Worm (Caenorhabditis elegans) whole organism, early embryonic: ENCODE data around the gene Y44A6D.5.

Experiments
- B0310.2 ChIP-seq: sonication (generic microtip); optimal IDR thresholded peaks from 2 replicates; lab custom pipeline; 2016; ENCODE audit warnings: mild to moderate bottlenecking, missing genetic modification characterization, missing compliant biosample characterization
- F13C5.2 ChIP-seq: sonication (generic microtip); optimal IDR thresholded peaks from 2 replicates; lab custom pipeline; 2017; ENCODE audit warnings: mild to moderate bottlenecking, missing genetic modification characterization, inconsistent platforms, missing compliant biosample characterization
- aly-1 ChIP-seq: sonication (generic microtip); optimal IDR thresholded peaks from 2 replicates; lab custom pipeline; 2016; ENCODE audit warnings: missing genetic modification characterization, missing compliant biosample characterization
- ama-1 ChIP-seq: fragments of 150-350 bp; optimal IDR thresholded peaks from 2 replicates; lab custom pipeline; 2014
- ceh-13 ChIP-seq: fragments of 200-800 bp; sonication (Bioruptor generic); optimal IDR thresholded peaks from 2 replicates; lab custom pipeline; 2018; ENCODE audit warnings: mild to moderate bottlenecking, missing genetic modification characterization, missing compliant biosample characterization
- ceh-36 ChIP-seq: sonication (generic microtip); optimal IDR thresholded peaks from 2 replicates; lab custom pipeline; 2016; ENCODE audit warnings: missing genetic modification characterization, inconsistent platforms, missing compliant biosample characterization
- ets-7 ChIP-seq: sonication (generic microtip); optimal IDR thresholded peaks from 2 replicates; lab custom pipeline; 2016; ENCODE audit warnings: missing genotype, missing genetic modification characterization, missing compliant biosample characterization
- flt-1 ChIP-seq: fragments of 200-800 bp; sonication (Bioruptor generic); IDR thresholded peaks from 2 replicates; pipeline ENCODE4 v1.3.6; 2022; ENCODE audit warnings: missing genetic modification characterization, missing compliant biosample characterization
- hmbx-1 ChIP-seq: sonication (generic microtip); optimal IDR thresholded peaks from 2 replicates; lab custom pipeline; 2016; ENCODE audit warnings: mild to moderate bottlenecking, missing genetic modification characterization, missing compliant biosample characterization
- hmg-4 ChIP-seq: fragments of 200-800 bp; sonication (Bioruptor generic); optimal IDR thresholded peaks from 2 replicates; lab custom pipeline; 2018; ENCODE audit warnings: mild to moderate bottlenecking, missing genetic modification characterization, missing compliant biosample characterization
- hnd-1 ChIP-seq: sonication (generic microtip); optimal IDR thresholded peaks from 2 replicates; lab custom pipeline; 2016; ENCODE audit warnings: missing genetic modification characterization, missing compliant biosample characterization
- pes-1 ChIP-seq: fragments of 200-800 bp; sonication (Bioruptor generic); IDR thresholded peaks from 2 replicates; pipeline ENCODE4 v1.3.6; 2022; ENCODE audit warnings: missing genetic modification reagents, missing genetic modification characterization, missing compliant biosample characterization
- scrt-1 ChIP-seq: fragments of 200-800 bp; sonication (Bioruptor generic); IDR thresholded peaks from 2 replicates; pipeline ENCODE4 v1.3.6; 2022; ENCODE audit warnings: missing genetic modification characterization, missing compliant biosample characterization
- sea-1 ChIP-seq: fragments of 200-800 bp; sonication (Bioruptor generic); conservative IDR thresholded peaks from 2 replicates; pipeline ENCODE4 v1.3.6; 2022; ENCODE audit warnings: missing genetic modification characterization, missing compliant biosample characterization
- tbx-11 ChIP-seq: fragments of 200-800 bp; sonication (Bioruptor generic); IDR thresholded peaks from 2 replicates; pipeline ENCODE4 v1.3.6; 2022; ENCODE audit warnings: missing genetic modification characterization, missing compliant biosample characterization
- tbx-37 ChIP-seq: fragments of 200-800 bp; sonication (Bioruptor generic); conservative IDR thresholded peaks from 2 replicates; pipeline ENCODE4 v1.3.6; 2022; ENCODE audit warnings: missing genetic modification reagents, missing genetic modification characterization, missing compliant biosample characterization
- tra-4 ChIP-seq: sonication (generic microtip); optimal IDR thresholded peaks from 2 replicates; lab custom pipeline; 2017; ENCODE audit warnings: missing genetic modification characterization, missing compliant biosample characterization

The Y44A6D.5 gene

DNA sequence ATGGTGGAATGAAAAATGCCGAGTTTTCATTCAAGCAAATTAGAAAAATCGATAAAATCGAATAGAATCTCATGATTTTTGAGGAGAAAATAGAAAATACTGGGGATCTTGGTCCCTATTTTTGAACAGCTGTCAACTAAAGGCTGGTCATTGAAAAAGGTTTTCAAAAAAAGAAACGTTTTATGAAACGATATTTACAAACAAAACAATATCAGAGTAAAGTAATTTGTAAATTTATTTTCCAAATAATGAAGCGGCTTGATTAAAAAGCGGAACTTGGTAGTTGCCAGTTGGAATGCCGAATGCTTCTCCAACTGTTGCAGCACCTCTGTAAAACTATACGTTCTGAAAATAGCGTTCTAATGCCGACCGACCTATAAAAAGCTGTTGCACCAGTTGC is 29.2 kb downstream of the Y44A6D.5 start, which contains the start of gene F38A6.5:
F38A6.5 (minus strand) TSS at position 101 of the 400 bp plus-strand sequence.
- TF ChIP-seq sea-1 (GFP tag; lab: Robert Waterston, UW): no peak
- no peak for TF ChIP-seq tra-4 (tag; lab: Kevin White, UChicago)
- no peak for TF ChIP-seq F13C5.2
- TF ChIP-seq aly-1: no peak
- no peak for TF ChIP-seq ceh-36 (tag; lab: Kevin White, UChicago)
- no peak for TF ChIP-seq B0310.2 (tag; lab: Kevin White, UChicago)
- TF ChIP-seq hmg-4: no peak
- no peak for TF ChIP-seq flt-1 (GFP tag; lab: Robert Waterston, UW)
- no peak for TF ChIP-seq scrt-1 (GFP tag; lab: Robert Waterston, UW)
- TF ChIP-seq ets-7 (tag; lab: Kevin White, UChicago): no peak
- no peak for TF ChIP-seq ceh-13 (GFP tag; lab: Kevin White, UChicago)
- TF ChIP-seq hnd-1 (tag; lab: Kevin White, UChicago): no peak
- no peak for TF ChIP-seq pes-1 (GFP tag; lab: Robert Waterston, UW)
- no peak for TF ChIP-seq ama-1 (lab: Kevin White, UChicago)
- no peak for TF ChIP-seq hmbx-1
- no peak for TF ChIP-seq tbx-11 (GFP tag; lab: Robert Waterston, UW)
- TF ChIP-seq tbx-37 (GFP tag; lab: Robert Waterston, UW): no peak

DNA sequence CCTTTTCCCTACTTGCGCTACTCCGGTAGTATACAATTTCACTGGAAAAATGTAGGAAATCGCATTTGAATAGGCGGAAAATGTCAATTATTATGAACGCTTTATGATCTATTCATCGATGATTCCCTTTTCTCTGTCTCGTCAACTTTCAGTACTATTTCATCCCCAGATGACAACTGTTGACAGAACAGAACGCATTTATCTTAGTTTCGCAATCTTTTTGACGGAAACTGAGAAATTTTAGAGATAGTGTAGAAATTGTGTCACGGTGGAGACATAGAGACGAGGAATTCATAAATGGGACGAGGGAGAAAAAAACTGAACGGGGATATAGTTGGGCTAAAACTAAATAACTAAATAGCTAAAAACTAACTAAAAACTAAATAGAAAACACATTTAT is 31.1 kb downstream of the Y44A6D.5 start:
- no peak for TF ChIP-seq ceh-13 (GFP tag; lab: Kevin White, UChicago)

DNA sequence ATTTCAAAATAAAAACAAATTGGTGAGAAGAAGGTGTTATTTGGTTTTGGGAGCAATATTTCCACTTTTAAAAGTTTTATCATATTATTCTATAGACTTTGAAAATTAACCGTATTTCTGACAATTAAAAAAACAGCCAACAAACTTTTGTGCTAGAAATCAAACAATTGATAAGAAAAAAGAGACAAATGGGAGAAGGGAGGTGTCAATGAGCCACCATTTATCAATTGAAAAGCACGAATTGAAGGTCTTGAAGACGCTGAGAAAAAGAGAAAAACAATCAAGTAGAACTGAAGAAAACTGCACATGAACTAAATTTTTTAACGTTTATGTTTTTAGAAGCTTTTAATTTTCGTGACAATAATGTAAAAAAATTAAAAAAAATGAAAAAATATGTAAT is 32.0 kb downstream of the Y44A6D.5 start:
- no peak for TF ChIP-seq hmg-4
- TF ChIP-seq ets-7 (tag; lab: Kevin White, UChicago): no peak
- TF ChIP-seq ceh-13 (GFP tag; lab: Kevin White, UChicago): no peak
- no peak for TF ChIP-seq flt-1 (GFP tag; lab: Robert Waterston, UW)
- no peak for TF ChIP-seq aly-1
- TF ChIP-seq ceh-36 (tag; lab: Kevin White, UChicago): no peak
- no peak for TF ChIP-seq F13C5.2
- TF ChIP-seq pes-1 (GFP tag; lab: Robert Waterston, UW): no peak
- TF ChIP-seq B0310.2 (tag; lab: Kevin White, UChicago): no peak
- no peak for TF ChIP-seq tra-4 (tag; lab: Kevin White, UChicago)
- TF ChIP-seq scrt-1 (GFP tag; lab: Robert Waterston, UW): no peak

DNA sequence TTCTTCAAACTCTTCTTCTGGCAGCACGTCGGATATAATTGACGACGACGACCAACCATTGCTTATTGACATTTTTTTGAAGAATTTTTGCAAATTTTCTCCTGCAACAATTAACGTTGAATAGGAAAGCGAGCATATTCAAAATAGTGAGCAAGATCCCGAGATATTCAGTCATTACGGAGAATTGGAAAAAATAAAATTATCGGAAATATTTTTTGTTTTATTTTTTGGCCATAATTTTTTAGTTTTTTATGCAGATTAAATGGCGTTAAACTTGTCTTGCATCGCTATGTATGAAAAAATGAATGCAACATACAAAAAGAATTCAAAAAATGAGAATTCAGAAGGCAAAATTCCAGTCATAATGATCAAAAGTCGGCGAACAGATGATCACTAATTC is 32.7 kb downstream of the Y44A6D.5 start, which contains the start of gene elp-1:
elp-1 (minus strand) TSS at position 101 of the 400 bp plus-strand sequence.
- TF ChIP-seq hmbx-1 (no peak), tra-4 (tag; lab: Kevin White, UChicago) (no peak), tbx-11 (GFP tag; lab: Robert Waterston, UW) (no peak)

DNA sequence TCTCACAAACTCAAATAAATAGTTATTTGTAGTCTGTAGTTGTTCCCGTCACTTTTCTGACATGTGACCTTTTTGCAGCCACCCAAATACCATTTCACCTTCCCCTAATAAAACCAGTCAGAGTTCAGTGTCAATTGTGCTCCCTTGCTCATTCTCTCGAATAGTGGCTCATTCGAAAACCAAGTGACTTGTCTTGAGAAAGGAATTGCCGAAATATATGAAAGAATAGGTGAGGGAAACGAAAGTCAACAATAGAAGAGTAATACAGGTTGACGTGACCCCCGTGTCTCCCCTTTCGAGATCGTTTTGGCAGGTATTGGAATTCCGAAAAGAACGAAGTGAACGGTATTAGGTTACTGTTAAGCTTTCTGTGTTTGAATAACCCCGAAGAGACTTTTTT is 39.6 kb downstream of the Y44A6D.5 start:
- no peak for TF ChIP-seq flt-1 (GFP tag; lab: Robert Waterston, UW)
- no peak for TF ChIP-seq ceh-36 (tag; lab: Kevin White, UChicago)
- no peak for TF ChIP-seq tbx-11 (GFP tag; lab: Robert Waterston, UW)
- TF ChIP-seq sea-1 (GFP tag; lab: Robert Waterston, UW): no peak
- no peak for TF ChIP-seq aly-1
- no peak for TF ChIP-seq hmg-4
- no peak for TF ChIP-seq scrt-1 (GFP tag; lab: Robert Waterston, UW)
- no peak for TF ChIP-seq ets-7 (tag; lab: Kevin White, UChicago)
- TF ChIP-seq B0310.2 (tag; lab: Kevin White, UChicago): no peak
- no peak for TF ChIP-seq F13C5.2
- no peak for TF ChIP-seq tra-4 (tag; lab: Kevin White, UChicago)
- no peak for TF ChIP-seq hnd-1 (tag; lab: Kevin White, UChicago)
- TF ChIP-seq ama-1 (lab: Kevin White, UChicago): no peak
- no peak for TF ChIP-seq tbx-37 (GFP tag; lab: Robert Waterston, UW)
- TF ChIP-seq ceh-13 (GFP tag; lab: Kevin White, UChicago): no peak
- TF ChIP-seq hmbx-1: no peak
- no peak for TF ChIP-seq pes-1 (GFP tag; lab: Robert Waterston, UW)

DNA sequence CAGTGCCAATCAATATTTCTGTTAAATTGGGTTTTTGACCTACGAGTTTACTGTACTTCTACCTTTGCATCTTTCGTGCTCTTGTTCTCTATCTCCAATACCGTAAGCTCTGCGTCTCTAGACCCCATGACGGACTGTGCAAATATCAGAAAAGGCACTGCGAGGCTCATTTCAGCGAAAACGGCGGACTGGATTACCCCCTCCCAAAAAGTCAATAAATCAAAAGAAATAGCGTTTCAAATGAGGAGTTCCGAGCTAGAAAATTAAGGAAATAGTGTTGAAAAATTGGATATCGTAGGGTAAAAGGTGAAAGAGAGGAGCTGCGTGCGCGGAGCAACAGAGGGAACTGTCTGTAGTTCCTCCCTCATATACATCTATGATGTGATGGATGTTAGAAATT is 41.0 kb downstream of the Y44A6D.5 start:
- TF ChIP-seq tbx-37 (GFP tag; lab: Robert Waterston, UW) (no peak), scrt-1 (GFP tag; lab: Robert Waterston, UW) (no peak), B0310.2 (tag; lab: Kevin White, UChicago) (no peak), ama-1 (lab: Kevin White, UChicago) (no peak)

DNA sequence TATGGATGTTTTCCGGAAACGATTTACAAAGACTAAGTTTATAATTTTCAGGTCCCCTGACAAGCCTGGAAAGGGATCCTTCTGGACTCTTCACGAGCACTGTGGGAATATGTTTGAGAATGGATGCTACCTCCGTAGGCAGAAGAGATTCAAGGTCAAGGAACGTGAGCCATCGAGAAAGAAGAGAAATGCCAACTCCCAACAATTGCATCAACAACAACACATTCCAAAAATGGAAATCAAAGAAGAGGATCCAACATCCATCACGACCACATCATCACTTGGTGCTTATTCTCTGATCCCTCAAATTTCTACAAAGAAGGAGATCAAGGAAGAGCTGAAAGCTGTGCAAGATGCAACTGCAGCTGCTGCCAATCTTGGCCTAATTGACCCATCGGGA is 44.7 kb downstream of the Y44A6D.5 start:
- TF ChIP-seq ama-1 (lab: Kevin White, UChicago) (no peak), hmbx-1 (no peak), flt-1 (GFP tag; lab: Robert Waterston, UW) (no peak), ets-7 (tag; lab: Kevin White, UChicago) (no peak), tra-4 (tag; lab: Kevin White, UChicago) (no peak), F13C5.2 (no peak), sea-1 (GFP tag; lab: Robert Waterston, UW) (no peak), tbx-11 (GFP tag; lab: Robert Waterston, UW) (no peak), ceh-36 (tag; lab: Kevin White, UChicago) (no peak), pes-1 (GFP tag; lab: Robert Waterston, UW) (no peak), ceh-13 (GFP tag; lab: Kevin White, UChicago) (no peak), hnd-1 (tag; lab: Kevin White, UChicago) (no peak), tbx-37 (GFP tag; lab: Robert Waterston, UW) (no peak)

DNA sequence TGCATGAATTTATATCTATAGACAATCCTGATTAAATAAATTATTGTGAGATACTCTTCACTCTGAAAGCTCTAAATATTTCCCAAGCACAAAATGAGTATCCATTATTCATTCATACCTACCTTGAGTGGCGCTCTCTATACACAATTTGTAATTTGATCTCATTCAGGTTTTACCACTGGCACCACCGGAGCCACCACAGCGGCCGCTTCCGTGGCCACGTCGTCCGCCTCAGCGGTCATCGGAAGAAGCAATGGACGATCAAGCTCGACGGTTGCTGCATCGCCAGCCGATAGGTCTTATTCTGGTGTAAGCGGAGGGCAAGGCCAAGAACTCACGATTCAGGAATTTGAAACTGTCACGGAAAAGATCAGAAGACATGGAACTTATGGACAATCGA is 45.6 kb downstream of the Y44A6D.5 start:
- TF ChIP-seq pes-1 (GFP tag; lab: Robert Waterston, UW) (no peak), hmbx-1 (no peak), F13C5.2 (no peak), sea-1 (GFP tag; lab: Robert Waterston, UW) (no peak), ceh-13 (GFP tag; lab: Kevin White, UChicago) (no peak)
